Fruit fly (Drosophila melanogaster) whole organism, embryonic: ENCODE results near the gene CG14958.

Source experiments
- CG12659 ChIP-seq: fragments of 200-800 bp; sonication (Bioruptor generic); optimal IDR thresholded peaks from 3 replicates; lab custom pipeline; 2017; ENCODE audit warnings: mild to moderate bottlenecking, missing biosample characterization, missing genetic modification reagents, missing genetic modification characterization
- CG31441 ChIP-seq: fragments of 200-800 bp; sonication (Bioruptor generic); IDR thresholded peaks from 2 replicates; pipeline ENCODE4 v1.3.6; 2022; ENCODE audit warnings: missing biosample characterization, missing genetic modification characterization
- mirr ChIP-seq: fragments of 200-800 bp; sonication (Bioruptor generic); optimal IDR thresholded peaks from 3 replicates; lab custom pipeline; 2018; ENCODE audit warnings: missing biosample characterization, mild to moderate bottlenecking, missing genetic modification characterization

dm6 chr3L:3142516-3143382 is 47.0 kb upstream of the CG14958 start:
- no peak for TF ChIP-seq CG31441
- TF ChIP-seq mirr, result peak; percentile 49
- TF ChIP-seq CG12659, result no peak
